Worm (Caenorhabditis elegans): ENCODE results near the gene Y48A6B.8.

Y48A6B.8 gene

DNA sequence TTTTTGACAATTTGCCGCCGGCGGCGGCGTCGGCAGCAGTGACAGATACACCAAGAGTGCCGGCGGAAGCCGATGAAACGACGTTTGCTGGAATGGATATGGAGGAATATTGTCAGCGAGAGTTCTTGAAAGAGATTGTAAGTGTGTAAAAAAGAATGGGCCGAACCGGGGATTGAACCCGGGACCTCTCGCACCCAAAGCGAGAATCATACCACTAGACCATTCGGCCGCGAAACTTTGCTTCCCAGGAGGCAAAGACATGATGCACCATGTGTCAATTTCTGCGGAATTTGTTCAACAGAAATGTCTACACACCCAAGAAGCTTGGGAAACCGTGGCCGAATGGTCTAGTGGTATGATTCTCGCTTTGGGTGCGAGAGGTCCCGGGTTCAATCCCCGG, 37.5 kb upstream of the Y48A6B.8 start:
- TF ChIP-seq egl-43 (GFP tag; IDR thresholded peaks at IDR 0.05) (peak; percentile 95), F37D6.2 (tag; optimal IDR thresholded peaks at IDR 0.05) (peak; percentile 86), nhr-41 (GFP tag; IDR thresholded peaks at IDR 0.05) (peak; percentile 61; the same call in 1 of the 2 replicates), mdt-29 (GFP tag; IDR thresholded peaks at IDR 0.05) (peak; percentile 82), sdz-12 (GFP tag; optimal IDR thresholded peaks at IDR 0.05) (no peak), cey-2 (tag; optimal IDR thresholded peaks at IDR 0.05; ENCODE audit: borderline replicate concordance, insufficient read depth) (no peak), ZK337.2 (GFP tag; IDR thresholded peaks at IDR 0.05) (peak; percentile 75), unc-62 (GFP tag; optimal IDR thresholded peaks at IDR 0.05 in 1 of 2) (peak in 1 of 2 experiments; percentile 19), unc-62 (tag; optimal IDR thresholded peaks at IDR 0.05) (no peak), fkh-10 (GFP tag; optimal IDR thresholded peaks at IDR 0.05) (peak; percentile 74), nhr-42 (GFP tag; IDR thresholded peaks at IDR 0.05) (peak; percentile 73), lsy-2 (tag; optimal IDR thresholded peaks at IDR 0.05) (peak; percentile 42 to 87), hlh-11 (tag; optimal IDR thresholded peaks at IDR 0.05) (peak; percentile 67), unc-39 (tag; optimal IDR thresholded peaks at IDR 0.05) (no peak), mep-1 (tag; optimal IDR thresholded peaks at IDR 0.05) (peak; percentile 86), ctbp-1 (GFP tag; IDR thresholded peaks at IDR 0.05) (peak; percentile 92), arid-1 (GFP tag; conservative IDR thresholded peaks at IDR 0.05) (peak; percentile 94), nhr-102 (tag; optimal IDR thresholded peaks at IDR 0.05) (peak; percentile 71), lin-29 (GFP tag; IDR thresholded peaks at IDR 0.05) (peak; percentile 82), F44E2.7 (GFP tag; IDR thresholded peaks at IDR 0.05) (no peak; the same call in 1 of the 2 replicates), ceh-44 (GFP tag; IDR thresholded peaks at IDR 0.05) (peak; percentile 71; the same call in 1 of the 2 replicates), duxl-1 (tag; optimal IDR thresholded peaks at IDR 0.05; ENCODE audit: poor library complexity) (peak; percentile 79), zfp-3 (GFP tag; conservative IDR thresholded peaks at IDR 0.05) (peak; percentile 87), spr-3 (GFP tag; optimal IDR thresholded peaks at IDR 0.05) (peak; percentile 82), pqm-1 (tag; optimal IDR thresholded peaks at IDR 0.05) (no peak), skn-1 (tag; optimal IDR thresholded peaks at IDR 0.05) (no peak), Y5F2A.4 (GFP tag; optimal IDR thresholded peaks at IDR 0.05) (peak; percentile 43), lim-7 (GFP tag; IDR thresholded peaks at IDR 0.05) (peak; percentile 89), mxl-3 (GFP tag; optimal IDR thresholded peaks at IDR 0.05) (peak; percentile 34), Y48G9A.11 (GFP tag; IDR thresholded peaks at IDR 0.05) (no peak; the same call in 1 of the 2 replicates), nhr-76 (tag; optimal IDR thresholded peaks at IDR 0.05) (no peak), nhr-25 (tag; optimal IDR thresholded peaks at IDR 0.05; ENCODE audit: borderline replicate concordance, insufficient read depth) (peak; percentile 63), daf-12 (tag; optimal IDR thresholded peaks at IDR 0.05) (no peak), set-16 (GFP tag; IDR thresholded peaks at IDR 0.05) (peak; percentile 64), daf-19 (GFP tag; conservative IDR thresholded peaks at IDR 0.05) (no peak), tag-97 (GFP tag; IDR thresholded peaks at IDR 0.05) (no peak), snpc-4 (tag; optimal IDR thresholded peaks at IDR 0.05) (no peak), tra-1 (GFP tag; IDR thresholded peaks at IDR 0.05) (peak; percentile 88), daf-16 (GFP tag; optimal IDR thresholded peaks at IDR 0.05) (peak; percentile 35 to 76), daf-16 (tag; optimal IDR thresholded peaks at IDR 0.05) (peak; percentile 37), F10B5.3 (tag; optimal IDR thresholded peaks at IDR 0.05) (peak; percentile 40), F49E8.2 (tag; optimal IDR thresholded peaks at IDR 0.05; ENCODE audit: borderline replicate concordance) (peak; percentile 60), dve-1 (tag; optimal IDR thresholded peaks at IDR 0.05; ENCODE audit: insufficient read depth) (peak; percentile 79), fos-1 (tag; optimal IDR thresholded peaks at IDR 0.05) (no peak), lin-38 (GFP tag; IDR thresholded peaks at IDR 0.05) (peak; percentile 91), T20F7.1 (GFP tag; optimal IDR thresholded peaks at IDR 0.05) (no peak), R02D3.7 (tag; optimal IDR thresholded peaks at IDR 0.05) (no peak), vab-7 (GFP tag; IDR thresholded peaks at IDR 0.05) (peak; percentile 91), lin-15B (tag; optimal IDR thresholded peaks at IDR 0.05) (no peak), ZK546.5 (tag; optimal IDR thresholded peaks at IDR 0.05) (no peak), Y75B8A.6 (GFP tag; IDR thresholded peaks at IDR 0.05) (peak; percentile 93; the same call in 1 of the 2 replicates)
